Fruit fly (Drosophila melanogaster) S2 (cell line): ENCODE results near the gene Pdi.
A peak's percentile ranks its signal among the peaks of the same experiment; 100 is the strongest.

ENCODE experiments used
- CG8478 ChIP-seq: fragments of >200 bp; optimal IDR thresholded peaks from 2 replicates; lab custom pipeline; 2018
- CTCF ChIP-seq, 2 experiments: fragments of >200 bp; optimal IDR thresholded peaks; 2 replicates each; lab custom pipeline; 2018

The Pdi gene

DNA sequence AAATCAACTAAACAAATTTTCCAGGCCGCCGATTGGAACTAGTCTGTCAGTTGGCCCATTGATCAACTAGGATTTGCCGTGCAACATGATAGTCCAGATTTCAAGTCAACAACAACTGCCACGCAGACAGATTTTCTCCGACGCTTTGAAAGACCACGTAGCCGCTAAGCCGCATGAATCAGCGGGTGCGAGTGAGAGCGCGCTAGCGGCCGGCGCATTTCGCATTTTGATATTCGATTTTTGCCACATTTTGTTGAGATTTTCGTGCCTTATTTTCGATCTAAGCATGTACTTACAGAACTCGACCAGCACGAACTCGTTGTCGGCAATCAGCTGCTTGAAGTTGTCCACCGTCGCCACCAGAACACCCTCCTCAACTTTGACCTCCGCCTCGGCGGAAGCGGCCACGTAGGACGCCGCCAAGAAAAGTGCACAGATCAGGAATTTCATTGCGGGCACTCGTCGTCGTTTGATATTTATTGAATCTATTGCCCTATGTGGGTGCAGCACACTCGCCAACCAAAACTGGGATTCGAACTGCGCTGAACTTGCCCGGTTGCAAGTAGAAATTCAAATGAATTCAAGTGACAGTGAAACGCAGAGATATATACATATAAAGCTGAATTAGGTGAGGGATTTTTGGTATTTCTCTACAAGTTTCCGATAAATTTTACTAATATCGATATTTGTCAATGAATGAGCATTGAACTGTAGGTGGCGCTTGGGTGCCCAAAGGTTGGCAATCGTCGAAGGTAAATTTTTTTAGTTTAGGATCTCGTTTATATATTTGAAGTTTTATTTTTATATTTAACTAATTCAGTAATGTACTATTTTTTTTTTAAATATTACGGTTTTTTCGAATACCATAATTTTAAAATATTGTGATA is at the start of gene Pdi:
Gene Pdi, minus strand, starts transcription at position 837 of the 887 bp plus-strand sequence.
- TF ChIP-seq CTCF (optimal IDR thresholded peaks at IDR 0.05; lab: Kevin White, UChicago), result peak; percentile 87 to 94
- no peak for TF ChIP-seq CG8478

DNA sequence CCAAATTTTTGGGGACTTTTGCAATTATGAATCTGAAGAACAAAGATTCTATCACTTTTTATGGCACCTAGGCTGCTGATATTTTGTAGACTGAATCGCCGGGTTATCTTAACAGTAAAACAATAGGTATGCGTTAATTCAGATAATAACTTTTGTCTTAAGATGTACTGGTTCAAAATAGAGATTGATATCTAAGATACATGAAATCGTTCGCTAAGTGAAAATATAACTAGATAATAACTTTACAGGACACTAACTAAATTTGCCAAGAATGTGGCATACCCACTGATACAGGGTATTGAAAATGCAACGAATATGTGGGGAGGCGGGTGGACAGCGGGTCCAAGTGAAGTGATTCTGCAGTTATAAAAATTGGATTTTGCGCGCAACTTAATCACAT is 49.5 kb upstream of the Pdi start:
- TF ChIP-seq CTCF (optimal IDR thresholded peaks at IDR 0.05; lab: Kevin White, UChicago) (no peak), CG8478 (no peak)

DNA sequence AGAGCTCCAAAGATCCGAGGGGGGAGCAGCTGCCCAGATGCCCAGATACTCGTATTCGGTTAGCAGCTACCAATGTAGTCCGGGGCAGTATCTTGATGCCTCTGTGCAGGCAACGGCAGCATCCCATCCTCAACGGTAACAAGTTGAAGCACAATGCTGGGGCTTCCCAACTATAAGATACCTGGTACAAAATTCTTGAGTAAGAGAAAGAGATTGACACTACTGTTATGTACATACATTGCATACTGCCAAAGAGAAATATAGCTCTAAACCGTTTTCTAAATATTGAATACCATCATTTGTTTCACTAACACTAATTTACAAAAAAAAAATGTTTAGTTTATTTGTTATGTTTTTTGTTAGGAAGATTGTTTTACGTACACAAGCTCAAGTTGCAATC is 47.1 kb upstream of the Pdi start:
- no peak for TF ChIP-seq CG8478
- TF ChIP-seq CTCF (optimal IDR thresholded peaks at IDR 0.05; lab: Kevin White, UChicago), result no peak

DNA sequence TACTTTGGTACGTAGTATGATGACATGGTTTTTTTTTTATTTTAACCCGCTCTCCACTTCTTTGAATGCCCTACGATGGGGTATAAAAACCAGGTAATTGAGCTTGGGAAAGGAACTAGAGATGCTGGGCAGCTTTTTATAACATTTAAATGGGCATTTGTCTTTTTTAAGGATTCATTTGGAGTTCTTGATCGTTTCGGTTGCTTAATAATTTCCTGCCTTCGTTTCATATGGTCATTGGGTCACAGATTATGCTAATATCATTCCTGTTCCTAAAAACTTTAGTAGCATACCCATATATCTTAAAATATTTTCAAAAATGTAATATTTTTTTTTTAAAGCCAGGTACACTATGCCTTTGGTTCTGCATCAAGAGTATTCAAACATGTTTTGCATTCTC is 46.1 kb upstream of the Pdi start:
- TF ChIP-seq CG8478 (no peak), CTCF (optimal IDR thresholded peaks at IDR 0.05; lab: Kevin White, UChicago) (no peak)

DNA sequence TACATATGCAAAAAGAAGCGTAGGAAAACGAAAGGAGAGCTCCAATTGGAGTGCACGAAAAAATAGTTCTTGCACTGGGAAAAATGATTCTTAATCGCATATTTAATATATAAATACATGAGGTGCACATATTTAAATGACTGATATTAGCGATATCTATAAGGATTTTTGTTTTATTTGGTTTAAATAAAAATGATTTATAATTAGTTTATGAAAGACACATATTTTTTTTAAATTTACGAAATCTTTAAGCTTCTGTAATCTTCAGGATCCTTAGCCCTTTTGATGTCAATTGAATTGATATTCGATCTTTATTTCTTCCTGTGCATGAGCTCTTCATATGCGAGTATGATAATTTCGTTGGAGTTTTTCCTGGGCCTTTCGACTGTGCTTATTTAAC is 45.1 kb upstream of the Pdi start:
- TF ChIP-seq CG8478 (no peak), CTCF (optimal IDR thresholded peaks at IDR 0.05; lab: Kevin White, UChicago) (no peak)

DNA sequence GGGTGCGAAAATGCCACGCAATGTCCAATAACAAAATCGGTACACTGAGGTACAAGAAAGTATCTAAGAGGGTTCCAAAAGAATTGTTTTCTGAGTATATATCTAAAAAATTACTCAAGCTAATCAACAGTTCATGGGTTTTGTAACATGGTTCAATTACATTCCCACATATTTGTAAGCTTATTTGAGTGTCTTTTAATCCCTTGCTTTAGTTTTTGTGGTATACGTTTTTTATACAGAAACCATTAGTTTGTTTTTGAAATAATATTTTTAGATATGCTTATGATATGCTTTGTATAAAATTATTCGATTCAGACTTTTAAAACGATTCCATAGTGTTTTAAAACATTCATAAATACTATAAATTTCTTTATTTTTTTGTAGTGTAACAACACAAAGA is 38.2 kb upstream of the Pdi start:
- no peak for TF ChIP-seq CTCF (optimal IDR thresholded peaks at IDR 0.05; lab: Kevin White, UChicago)
- TF ChIP-seq CG8478, result no peak

DNA sequence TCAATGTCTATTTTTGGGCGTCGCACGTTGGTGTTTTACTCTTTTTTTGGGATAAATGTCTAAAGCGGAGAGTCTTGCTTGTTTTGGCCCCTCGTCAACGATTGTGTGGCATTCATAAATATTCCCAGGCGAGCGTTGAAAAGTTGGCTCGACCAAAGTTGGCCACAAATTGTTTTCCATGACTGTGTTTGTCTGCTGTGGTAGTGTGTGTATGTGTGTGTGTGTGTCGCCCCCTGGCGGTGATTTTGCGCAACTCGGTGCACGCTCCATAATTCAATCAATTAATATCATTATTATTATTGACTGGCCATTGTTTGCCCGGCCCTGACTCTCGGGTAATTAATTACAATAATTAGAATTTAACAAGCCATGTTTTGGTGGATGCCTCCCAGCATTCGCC is 36.0 kb upstream of the Pdi start:
- TF ChIP-seq CG8478, result no peak
- peak; percentile 85 to 86 for TF ChIP-seq CTCF (optimal IDR thresholded peaks at IDR 0.05; lab: Kevin White, UChicago)

DNA sequence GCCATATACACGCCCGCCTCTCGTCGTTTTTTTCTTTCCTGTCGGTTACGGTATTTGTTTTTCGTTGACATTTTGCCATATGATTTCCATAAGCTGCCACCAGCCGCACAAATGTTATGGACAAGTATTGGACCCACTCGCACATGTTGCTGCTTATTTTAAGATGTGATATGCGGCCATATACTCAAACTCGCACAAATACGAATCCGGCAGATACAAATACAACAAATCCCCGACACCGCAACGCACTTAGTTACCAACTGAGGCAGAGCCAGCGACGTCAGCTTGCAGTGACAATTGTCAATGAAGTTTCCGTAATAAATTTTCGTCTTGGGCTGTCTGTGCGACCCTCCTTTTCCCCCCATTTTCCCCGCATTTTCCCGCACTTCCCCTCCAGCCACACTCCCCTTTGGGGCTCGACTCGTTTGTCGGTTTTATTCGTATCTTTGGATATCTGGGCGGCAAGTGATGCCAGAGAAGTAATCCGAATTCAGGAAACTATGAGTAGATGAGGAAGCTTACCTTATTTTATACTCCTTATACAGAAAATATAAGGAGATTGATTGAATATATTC is 34.1 kb upstream of the Pdi start:
- no peak for TF ChIP-seq CG8478
- no peak for TF ChIP-seq CTCF (optimal IDR thresholded peaks at IDR 0.05; lab: Kevin White, UChicago)

DNA sequence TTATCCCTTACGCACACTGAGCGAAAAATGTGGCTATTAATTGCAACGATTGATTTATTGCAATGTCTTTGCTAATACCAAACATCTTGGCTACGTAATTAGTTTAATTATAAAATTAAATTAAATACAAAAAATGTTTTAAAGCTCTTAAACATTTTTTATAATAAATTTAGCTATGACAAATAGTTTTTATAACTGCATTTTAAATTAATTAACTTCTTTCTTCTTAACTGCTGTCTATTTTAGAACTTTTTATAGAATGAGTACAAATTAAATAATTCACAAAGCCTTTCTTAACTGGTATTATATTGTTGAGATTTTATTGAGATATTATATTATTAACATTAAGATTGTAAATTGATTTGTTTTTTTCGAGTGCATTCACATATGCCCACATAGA is 32.2 kb upstream of the Pdi start:
- no peak for TF ChIP-seq CTCF (optimal IDR thresholded peaks at IDR 0.05; lab: Kevin White, UChicago)
- TF ChIP-seq CG8478, result no peak

DNA sequence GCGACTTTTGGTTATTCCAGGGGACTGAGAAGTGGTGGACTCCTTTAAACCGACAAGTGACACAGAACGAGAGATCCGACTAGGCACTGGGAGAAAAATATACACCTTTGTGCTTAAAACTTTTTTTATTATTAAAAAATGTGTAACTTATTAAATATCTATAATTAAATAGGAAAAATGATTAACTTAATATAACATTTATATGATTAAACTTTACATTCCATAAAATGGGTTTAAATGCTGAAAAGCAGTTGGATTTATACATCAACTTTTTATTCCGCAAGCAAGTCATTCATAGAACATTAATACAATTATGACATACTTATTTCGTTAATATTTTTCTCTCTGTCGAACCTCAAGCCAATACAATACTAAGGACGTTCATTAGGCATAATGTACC is 31.4 kb upstream of the Pdi start:
- TF ChIP-seq CTCF (optimal IDR thresholded peaks at IDR 0.05; lab: Kevin White, UChicago) (no peak), CG8478 (no peak)

DNA sequence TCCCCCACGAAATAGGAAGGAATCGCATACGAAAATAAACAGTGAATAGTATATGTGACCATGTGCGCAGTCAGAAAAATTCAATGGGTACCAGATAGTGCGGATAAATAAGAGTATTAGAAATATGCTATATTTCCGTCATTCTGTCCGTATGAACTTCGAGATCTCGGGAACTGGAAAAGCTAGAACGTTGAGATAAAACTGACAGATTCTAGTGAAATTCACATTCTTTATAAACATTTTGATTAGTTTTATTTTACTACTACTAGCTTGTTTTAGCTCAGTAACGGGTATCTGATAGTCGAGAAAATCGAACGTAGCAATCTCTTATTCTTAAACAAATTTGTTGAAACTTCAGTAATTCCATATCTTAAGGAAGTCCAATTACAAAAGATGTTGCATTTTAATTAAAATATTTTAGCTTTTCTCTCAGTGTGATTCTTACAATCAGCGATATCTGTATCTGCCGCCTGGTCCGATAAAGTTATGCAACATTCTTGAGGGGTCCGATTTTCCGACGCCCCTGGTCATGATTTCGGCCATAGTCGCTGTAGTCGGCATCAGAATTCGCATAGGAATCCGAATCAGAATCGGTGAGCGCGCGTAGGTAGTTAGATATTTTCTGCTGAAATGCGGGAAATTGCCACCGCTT is 29.9 kb upstream of the Pdi start:
- TF ChIP-seq CG8478 (no peak), CTCF (optimal IDR thresholded peaks at IDR 0.05; lab: Kevin White, UChicago) (no peak)

DNA sequence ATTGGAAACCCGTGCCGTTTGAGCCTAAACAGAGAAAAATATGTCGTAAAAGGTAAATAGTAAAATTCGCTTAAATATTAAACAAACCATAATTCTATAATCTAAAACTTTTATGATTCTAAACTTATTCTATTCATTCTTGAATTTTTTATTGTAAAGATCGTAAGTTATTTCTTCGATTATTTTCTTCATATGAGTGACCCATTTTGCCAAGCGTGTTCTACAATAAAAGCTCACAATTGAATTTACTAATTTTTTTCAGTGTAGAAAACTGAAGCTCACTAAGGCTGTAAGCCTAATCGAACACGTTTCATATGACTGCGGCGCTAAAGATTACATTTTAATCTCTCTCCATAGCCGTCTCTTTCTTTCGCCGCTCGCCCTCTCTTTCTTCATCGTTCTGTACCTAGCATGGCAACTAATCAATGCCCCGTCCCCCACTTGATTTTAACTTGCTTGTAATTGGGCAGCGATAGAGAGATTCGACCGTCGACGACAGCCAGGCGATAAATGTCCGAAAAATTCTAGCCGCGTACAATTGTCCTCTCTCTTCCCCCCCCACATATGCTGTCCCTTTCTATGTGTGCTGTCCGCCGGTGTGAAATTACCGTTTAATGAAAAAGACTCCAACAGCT is 29.2 kb upstream of the Pdi start:
- no peak for TF ChIP-seq CG8478
- TF ChIP-seq CTCF (optimal IDR thresholded peaks at IDR 0.05; lab: Kevin White, UChicago), result no peak

DNA sequence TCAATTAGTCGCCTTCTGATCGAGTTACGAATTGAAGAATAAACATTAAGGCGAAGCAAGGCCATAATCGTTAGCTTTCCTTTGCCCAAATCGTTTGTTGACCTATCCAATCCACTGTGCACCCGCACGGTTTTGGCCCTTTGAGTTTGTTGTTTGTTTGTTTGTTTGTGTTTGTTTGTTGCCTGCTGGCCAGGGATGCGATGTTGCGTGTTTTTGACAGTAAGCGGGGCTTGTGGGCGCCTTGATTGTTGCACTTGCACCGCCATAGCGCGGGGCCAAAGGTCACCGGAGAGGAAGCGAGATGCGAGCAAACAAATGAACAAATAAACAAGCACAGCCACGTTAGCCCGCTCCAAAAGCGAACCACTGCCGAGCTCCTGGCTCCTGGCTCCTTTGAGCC is 27.2 kb upstream of the Pdi start:
- TF ChIP-seq CTCF (optimal IDR thresholded peaks at IDR 0.05; lab: Kevin White, UChicago), result no peak
- no peak for TF ChIP-seq CG8478

DNA sequence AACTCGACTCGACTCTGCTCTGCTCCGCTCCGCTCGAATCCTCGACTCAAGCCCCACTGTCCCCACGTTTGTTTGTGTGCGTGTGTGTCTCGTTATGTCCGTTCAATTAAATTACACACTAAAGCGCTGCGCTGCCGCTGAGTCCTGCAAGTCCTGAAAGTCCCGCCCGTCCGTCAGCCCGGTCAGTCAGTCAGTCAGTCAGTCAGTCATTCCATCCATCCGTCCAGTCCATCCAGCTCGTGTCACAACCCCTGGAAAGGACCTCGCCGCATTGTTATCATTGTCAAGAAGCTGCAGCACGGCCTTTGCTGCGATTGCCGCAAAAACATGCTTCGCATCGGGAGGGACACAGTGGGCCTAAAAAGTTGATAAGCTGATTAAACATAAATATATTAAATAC is 26.4 kb upstream of the Pdi start:
- TF ChIP-seq CTCF (optimal IDR thresholded peaks at IDR 0.05; lab: Kevin White, UChicago) (no peak), CG8478 (no peak)

DNA sequence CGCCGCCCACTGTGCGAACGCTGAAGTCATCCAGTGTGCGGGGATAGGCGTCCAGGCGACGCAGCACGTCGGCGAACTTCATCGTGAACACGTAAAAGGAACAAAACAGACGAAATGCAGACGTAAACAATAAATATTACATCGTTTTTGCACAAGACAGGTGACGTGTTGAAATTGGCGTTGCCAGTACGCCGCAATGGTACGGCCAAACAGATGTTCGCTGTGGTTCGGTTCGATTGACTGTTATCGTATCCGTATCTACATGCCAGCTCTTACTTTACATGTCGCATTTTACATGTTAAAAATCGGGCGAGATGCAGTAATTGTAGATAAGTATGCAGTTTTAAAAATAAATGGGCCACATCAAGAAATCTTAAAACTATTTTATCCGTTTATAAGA is 20.8 kb upstream of the Pdi start, which contains the start of gene CG7011:
Gene CG7011, minus strand, starts transcription at position 215 of the 400 bp plus-strand sequence.
- TF ChIP-seq CTCF (optimal IDR thresholded peaks at IDR 0.05; lab: Kevin White, UChicago), result peak; percentile 67 to 71
- no peak for TF ChIP-seq CG8478

DNA sequence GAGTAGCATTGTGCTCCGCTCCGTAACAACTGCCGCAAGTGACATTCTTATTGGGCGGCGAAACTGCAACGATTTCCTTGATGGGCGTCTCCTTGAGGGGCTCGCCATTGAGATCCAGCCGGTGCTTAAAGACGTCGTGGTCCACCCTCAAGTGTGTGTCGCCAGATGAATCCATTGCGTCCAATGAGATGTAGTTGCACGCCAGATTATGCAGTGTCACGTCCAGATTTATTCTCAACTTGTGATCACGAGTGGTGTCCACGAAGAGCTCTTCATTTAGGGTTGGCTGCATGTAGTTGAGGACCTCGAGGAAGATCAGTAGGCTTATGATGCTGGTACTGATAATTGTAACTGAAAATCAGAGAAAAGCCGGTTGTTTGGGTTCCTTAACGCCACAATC is 20.3 kb upstream of the Pdi start:
- TF ChIP-seq CTCF (optimal IDR thresholded peaks at IDR 0.05; lab: Kevin White, UChicago) (no peak), CG8478 (no peak)
